Fruit fly (Drosophila melanogaster) whole organism, embryonic: Measurements from ENCODE around the gene Lst8.

Experiments used
- B-H1 ChIP-seq: fragments of 200-800 bp; sonication (Bioruptor generic); IDR thresholded peaks from 3 replicates; pipeline ENCODE4 v1.3.6; 2022; ENCODE audit warnings: missing biosample characterization, missing genetic modification characterization
- CG11093 ChIP-seq: fragments of 200-800 bp; sonication (Bioruptor generic); IDR thresholded peaks from 3 replicates; pipeline ENCODE4 v1.3.6; 2022; ENCODE audit warnings: missing biosample characterization, missing genetic modification characterization
- CG11247 ChIP-seq: fragments of 200-800 bp; sonication (Bioruptor generic); IDR thresholded peaks from 2 replicates; pipeline ENCODE4 v1.3.6; 2022; ENCODE audit warnings: missing biosample characterization, missing genetic modification characterization
- CG11504 ChIP-seq: fragments of 200-800 bp; sonication (Bioruptor generic); optimal IDR thresholded peaks from 3 replicates; lab custom pipeline; 2019; ENCODE audit warnings: missing biosample characterization, mild to moderate bottlenecking, missing genetic modification characterization, moderate library complexity
- CG12942 ChIP-seq: fragments of 200-800 bp; sonication (Bioruptor generic); optimal IDR thresholded peaks from 3 replicates; lab custom pipeline; 2016; ENCODE audit warnings: missing biosample characterization, missing genetic modification characterization
- CG14050 ChIP-seq: fragments of 200-800 bp; sonication (Bioruptor generic); IDR thresholded peaks from 3 replicates; pipeline ENCODE4 v1.3.6; 2022; ENCODE audit warnings: missing biosample characterization, missing genetic modification characterization
- CG15696 ChIP-seq: fragments of 200-800 bp; sonication (Bioruptor generic); optimal IDR thresholded peaks from 2 replicates; lab custom pipeline; 2019; ENCODE audit warnings: missing biosample characterization, mild to moderate bottlenecking, missing genetic modification characterization, moderate library complexity
- CG17385 ChIP-seq: fragments of 200-800 bp; sonication (Bioruptor generic); optimal IDR thresholded peaks from 3 replicates; lab custom pipeline; 2018; ENCODE audit warnings: missing biosample characterization, mild to moderate bottlenecking, missing genetic modification characterization
- CG2202 ChIP-seq: fragments of 200-800 bp; sonication (Bioruptor generic); optimal IDR thresholded peaks from 2 replicates; lab custom pipeline; 2018; ENCODE audit warnings: missing biosample characterization, mild to moderate bottlenecking, missing genetic modification characterization
- CG2678 ChIP-seq: fragments of 200-800 bp; sonication (Bioruptor generic); optimal IDR thresholded peaks from 3 replicates; lab custom pipeline; 2019; ENCODE audit warnings: missing biosample characterization, mild to moderate bottlenecking, missing genetic modification characterization, moderate library complexity
- CG2712 ChIP-seq: fragments of 200-800 bp; optimal IDR thresholded peaks from 3 replicates; lab custom pipeline; 2019; ENCODE audit warnings: missing biosample characterization, mild to moderate bottlenecking, missing genetic modification characterization, moderate library complexity
- CG2875 ChIP-seq: fragments of 200-800 bp; sonication (Bioruptor generic); optimal IDR thresholded peaks from 2 replicates; lab custom pipeline; 2017; ENCODE audit warnings: missing biosample characterization, mild to moderate bottlenecking, missing genetic modification characterization, missing genetic modification reagents
- CG32772 ChIP-seq: fragments of 200-800 bp; sonication (Bioruptor generic); IDR thresholded peaks from 2 replicates; pipeline ENCODE4 v1.3.6; 2022; ENCODE audit warnings: missing biosample characterization, missing genetic modification characterization
- CG3407 ChIP-seq: fragments of 200-800 bp; sonication (Bioruptor generic); optimal IDR thresholded peaks from 2 replicates; lab custom pipeline; 2018; ENCODE audit warnings: missing biosample characterization, mild to moderate bottlenecking, missing genetic modification characterization
- CG4820 ChIP-seq: fragments of 200-800 bp; sonication (Bioruptor generic); optimal IDR thresholded peaks from 3 replicates; lab custom pipeline; 2016; ENCODE audit warnings: missing biosample characterization, missing genetic modification characterization
- CG7372 ChIP-seq: fragments of 200-800 bp; sonication (Bioruptor generic); IDR thresholded peaks from 2 replicates; pipeline ENCODE4 v1.3.6; 2022; ENCODE audit warnings: missing biosample characterization, missing genetic modification characterization
- Ets65A ChIP-seq: fragments of 200-800 bp; sonication (Bioruptor generic); peaks from one replicate; lab custom pipeline; 2016; ENCODE audit warnings: missing biosample characterization, missing genetic modification characterization
- H15 ChIP-seq: fragments of 200-800 bp; sonication (Bioruptor generic); IDR thresholded peaks from 3 replicates; pipeline ENCODE4 v1.3.6; 2022; ENCODE audit warnings: missing biosample characterization, missing genetic modification characterization
- H2.0 ChIP-seq: fragments of 200-800 bp; sonication (Bioruptor generic); IDR thresholded peaks from 2 replicates; pipeline ENCODE4 v1.3.6; 2022; ENCODE audit warnings: missing biosample characterization, missing genetic modification characterization
- Hmx ChIP-seq: fragments of 200-800 bp; sonication (Bioruptor generic); optimal IDR thresholded peaks from 2 replicates; lab custom pipeline; 2016; ENCODE audit warnings: missing biosample characterization, missing genetic modification characterization
- Hr51 ChIP-seq, 2 experiments: fragments of 200-800 bp; sonication (Bioruptor generic); optimal IDR thresholded peaks; 2 replicates in 1 of 2; 3 replicates in 1 of 2; lab custom pipeline; 2016 to 2018; ENCODE audit warnings: missing biosample characterization in 2 of 2, missing genetic modification characterization in 2 of 2, mild to moderate bottlenecking in 1 of 2, moderate library complexity in 1 of 2
- Side ChIP-seq: fragments of 200-800 bp; sonication (Bioruptor generic); optimal IDR thresholded peaks from 2 replicates; lab custom pipeline; 2016; ENCODE audit warnings: missing biosample characterization, missing genetic modification characterization
- Six4 ChIP-seq: fragments of 200-800 bp; sonication (Bioruptor generic); optimal IDR thresholded peaks from 2 replicates; lab custom pipeline; 2016; ENCODE audit warnings: missing biosample characterization, missing genetic modification characterization
- Sox102F ChIP-seq: fragments of 200-800 bp; sonication (Bioruptor generic); optimal IDR thresholded peaks from 2 replicates; lab custom pipeline; 2018; ENCODE audit warnings: missing biosample characterization, mild to moderate bottlenecking, missing genetic modification characterization, moderate library complexity
- Trl ChIP-seq, 3 experiments: fragments of >200 bp in 2 of 3; fragments of 200-800 bp in 1 of 3; sonication (Bioruptor generic) in 1 of 3; optimal IDR thresholded peaks; 2 replicates in 1 of 3; 3 replicates in 2 of 3; lab custom pipeline; 2016 to 2017; ENCODE audit warnings: missing biosample characterization in 1 of 3, missing genetic modification characterization in 1 of 3
- Xbp1 ChIP-seq: fragments of 200-800 bp; sonication (Bioruptor generic); optimal IDR thresholded peaks from 3 replicates; lab custom pipeline; 2016; ENCODE audit warnings: missing biosample characterization, mild to moderate bottlenecking, missing genetic modification characterization
- bsh ChIP-seq, 2 experiments: fragments of 200-800 bp; sonication (Bioruptor generic); optimal IDR thresholded peaks; 2 replicates each; lab custom pipeline; 2017 to 2018; ENCODE audit warnings: mild to moderate bottlenecking in 2 of 2, missing biosample characterization in 2 of 2, missing genetic modification characterization in 2 of 2, moderate library complexity in 1 of 2
- btn ChIP-seq: fragments of 200-800 bp; sonication (Bioruptor generic); optimal IDR thresholded peaks from 2 replicates; lab custom pipeline; 2016; ENCODE audit warnings: missing biosample characterization, missing genetic modification characterization
- chm ChIP-seq: fragments of 200-800 bp; sonication (Bioruptor generic); IDR thresholded peaks from 2 replicates; pipeline ENCODE4 v1.3.6; 2022; ENCODE audit warnings: missing biosample characterization, missing genetic modification characterization
- chn ChIP-seq: fragments of 200-800 bp; sonication (Bioruptor generic); optimal IDR thresholded peaks from 2 replicates; lab custom pipeline; 2016; ENCODE audit warnings: missing biosample characterization, missing genetic modification characterization
- ci ChIP-seq: fragments of 200-800 bp; sonication (Bioruptor generic); IDR thresholded peaks from 3 replicates; pipeline ENCODE4 v1.3.6; 2022; ENCODE audit warnings: missing biosample characterization, missing genetic modification characterization
- croc ChIP-seq: fragments of 200-800 bp; sonication (Bioruptor generic); conservative IDR thresholded peaks from 3 replicates; pipeline ENCODE4 v1.3.6; 2022; ENCODE audit warnings: missing biosample characterization, missing genetic modification characterization
- dmrt11E ChIP-seq: fragments of 200-800 bp; sonication (Bioruptor generic); optimal IDR thresholded peaks from 3 replicates; lab custom pipeline; 2018; ENCODE audit warnings: missing biosample characterization, mild to moderate bottlenecking, missing genetic modification characterization, moderate library complexity
- dmrt99B ChIP-seq: fragments of 200-800 bp; sonication (Bioruptor generic); optimal IDR thresholded peaks from 2 replicates; lab custom pipeline; 2018; ENCODE audit warnings: missing biosample characterization, mild to moderate bottlenecking, missing genetic modification characterization, moderate library complexity
- dpn ChIP-seq, 2 experiments: fragments of 200-800 bp; sonication (Bioruptor generic); optimal IDR thresholded peaks; 3 replicates each; lab custom pipeline; 2016; ENCODE audit warnings: missing biosample characterization in 2 of 2, missing genetic modification characterization in 2 of 2
- eve ChIP-seq, 2 experiments: fragments of >200 bp; optimal IDR thresholded peaks; 2 replicates each; lab custom pipeline; 2017; ENCODE audit warnings: missing biosample characterization in 2 of 2, missing genetic modification characterization in 2 of 2
- gcm ChIP-seq: fragments of 200-800 bp; sonication (Bioruptor generic); optimal IDR thresholded peaks from 2 replicates; lab custom pipeline; 2019; ENCODE audit warnings: missing biosample characterization, mild to moderate bottlenecking, missing genetic modification characterization, moderate library complexity
- gsb-n ChIP-seq: fragments of 200-800 bp; sonication (Bioruptor generic); optimal IDR thresholded peaks from 3 replicates; lab custom pipeline; 2018; ENCODE audit warnings: missing biosample characterization, mild to moderate bottlenecking, missing genetic modification characterization
- ken ChIP-seq: fragments of 200-800 bp; sonication (Bioruptor generic); IDR thresholded peaks from 3 replicates; pipeline ENCODE4 v1.3.6; 2022; ENCODE audit warnings: missing biosample characterization, missing genetic modification characterization
- lola ChIP-seq, 3 experiments: fragments of >200 bp in 2 of 3; fragments of 200-800 bp in 1 of 3; sonication (Bioruptor generic) in 1 of 3; optimal IDR thresholded peaks; 2 replicates each; lab custom pipeline; 2017 to 2019; ENCODE audit warnings: missing biosample characterization in 3 of 3, missing genetic modification characterization in 3 of 3, mild to moderate bottlenecking in 1 of 3, moderate library complexity in 1 of 3
- lov ChIP-seq, 2 experiments: fragments of 200-800 bp in 1 of 2; fragments of >200 bp in 1 of 2; sonication (Bioruptor generic) in 1 of 2; IDR thresholded peaks in 1 of 2; optimal IDR thresholded peaks in 1 of 2; 2 replicates in 1 of 2; 3 replicates in 1 of 2; pipeline versions ENCODE4 v1.3.6 to Lab custom; 2017 to 2022; ENCODE audit warnings: missing biosample characterization in 1 of 2, missing genetic modification characterization in 1 of 2
- pum ChIP-seq: fragments of 200-800 bp; sonication (Bioruptor generic); optimal IDR thresholded peaks from 2 replicates; lab custom pipeline; 2016; ENCODE audit warnings: missing biosample characterization, missing genetic modification characterization
- ro ChIP-seq: fragments of 200-800 bp; sonication (Bioruptor generic); IDR thresholded peaks from 2 replicates; pipeline ENCODE4 v1.3.6; 2022; ENCODE audit warnings: missing biosample characterization, missing genetic modification characterization
- row ChIP-seq: fragments of 200-800 bp; sonication (Bioruptor generic); IDR thresholded peaks from 3 replicates; pipeline ENCODE4 v1.3.6; 2022; ENCODE audit warnings: missing biosample characterization, missing genetic modification characterization
- shn ChIP-seq: fragments of 200-800 bp; sonication (Bioruptor generic); optimal IDR thresholded peaks from 3 replicates; lab custom pipeline; 2016; ENCODE audit warnings: missing biosample characterization, missing genetic modification characterization
- ssp ChIP-seq: fragments of 200-800 bp; sonication (Bioruptor generic); IDR thresholded peaks from 2 replicates; pipeline ENCODE4 v1.3.6; 2022; ENCODE audit warnings: missing biosample characterization, missing genetic modification characterization
- stwl ChIP-seq: fragments of 200-800 bp; sonication (Bioruptor generic); optimal IDR thresholded peaks from 3 replicates; lab custom pipeline; 2018; ENCODE audit warnings: missing biosample characterization, mild to moderate bottlenecking, missing genetic modification characterization, moderate library complexity
- z ChIP-seq: fragments of 200-800 bp; sonication (Bioruptor generic); IDR thresholded peaks from 3 replicates; pipeline ENCODE4 v1.3.6; 2022; ENCODE audit warnings: missing biosample characterization, missing genetic modification characterization
- zfh1 ChIP-seq: fragments of 200-800 bp; sonication (Bioruptor generic); IDR thresholded peaks from 3 replicates; pipeline ENCODE4 v1.3.6; 2022; ENCODE audit warnings: missing biosample characterization, missing genetic modification characterization

Gene Lst8

dm6 chrX:9650048-9650447, 44.3 kb upstream of the Lst8 start (continued):
- TF ChIP-seq ken (GFP tag; lab: Robert Waterston, UW) (0 out of 3 replicates have a peak, but pooled peaks have one; percentile 56), CG7372 (GFP tag; lab: Robert Waterston, UW) (0 out of 2 replicates have a peak, but pooled peaks have one; percentile 14), gcm (GFP tag; lab: Kevin White, UChicago) (peak; percentile 27), chn (GFP tag; lab: Kevin White, UChicago) (peak; percentile 19), dmrt11E (tag; lab: Kevin White, UChicago) (peak; percentile 83), CG14050 (no peak), Sox102F (GFP tag; lab: Kevin White, UChicago) (peak; percentile 62), H15 (GFP tag; lab: Robert Waterston, UW) (peak; percentile 30; the same call in 1 of the 3 replicates), eve (GFP tag; optimal IDR thresholded peaks at IDR 0.05; lab: Kevin White, UChicago) (peak in 1 of 2 experiments; percentile 11), CG2712 (tag; lab: Kevin White, UChicago) (peak; percentile 54), dmrt99B (tag; lab: Kevin White, UChicago) (peak; percentile 47), stwl (tag; lab: Kevin White, UChicago) (peak; percentile 2), dpn (GFP tag; optimal IDR thresholded peaks at IDR 0.05; lab: Kevin White, UChicago) (peak in 1 of 2 experiments; percentile 3), ro (GFP tag; lab: Robert Waterston, UW) (no peak), Side (GFP tag; lab: Kevin White, UChicago) (peak; percentile 6), CG17385 (GFP tag; lab: Kevin White, UChicago) (peak; percentile 24), CG11504 (tag; lab: Kevin White, UChicago) (peak; percentile 16), ssp (GFP tag; lab: Robert Waterston, UW) (peak; percentile 43; the same call in 1 of the 2 replicates), Trl (optimal IDR thresholded peaks at IDR 0.05; lab: Kevin White, UChicago) (peak in 1 of 2 experiments; percentile 14), Trl (GFP tag; optimal IDR thresholded peaks at IDR 0.05; lab: Kevin White, UChicago) (no peak), gsb-n (tag; lab: Kevin White, UChicago) (peak; percentile 52), bsh (GFP tag; optimal IDR thresholded peaks at IDR 0.05; lab: Kevin White, UChicago) (peak; percentile 80 to 92), CG2875 (peak; percentile 8), zfh1 (GFP tag; lab: Robert Waterston, UW) (peak; percentile 69), ci (GFP tag; lab: Robert Waterston, UW) (peak; percentile 68; the same call in 2 of the 3 replicates), B-H1 (GFP tag; lab: Robert Waterston, UW) (0 out of 3 replicates have a peak, but pooled peaks have one; percentile 19), CG15696 (tag; lab: Kevin White, UChicago) (peak; percentile 36), shn (GFP tag; lab: Kevin White, UChicago) (no peak), Hmx (no peak), CG12942 (GFP tag; lab: Kevin White, UChicago) (peak; percentile 32), croc (GFP tag; lab: Robert Waterston, UW) (peak; percentile 52; the same call in 2 of the 3 replicates), CG2202 (tag; lab: Kevin White, UChicago) (peak; percentile 49), Ets65A (GFP tag; lab: Kevin White, UChicago) (peak; percentile 10), H2.0 (GFP tag; lab: Robert Waterston, UW) (0 out of 2 replicates have a peak, but pooled peaks have one; percentile 6), CG11247 (GFP tag; lab: Robert Waterston, UW) (no peak), row (peak; percentile 70; the same call in 2 of the 3 replicates), z (GFP tag; lab: Robert Waterston, UW) (0 out of 3 replicates have a peak, but pooled peaks have one; percentile 17), lov (optimal IDR thresholded peaks at IDR 0.05; lab: Kevin White, UChicago) (no peak), lov (GFP tag; IDR thresholded peaks at IDR 0.05; lab: Robert Waterston, UW) (0 out of 3 replicates have a peak, but pooled peaks have one; percentile 39), lola (GFP tag; optimal IDR thresholded peaks at IDR 0.05; lab: Kevin White, UChicago) (peak in 1 of 3 experiments; percentile 69), CG11093 (GFP tag; lab: Robert Waterston, UW) (peak; percentile 56; the same call in 1 of the 3 replicates), btn (GFP tag; lab: Kevin White, UChicago) (no peak), Hr51 (GFP tag; optimal IDR thresholded peaks at IDR 0.05; lab: Kevin White, UChicago) (peak in 1 of 2 experiments; percentile 23), CG3407 (peak; percentile 39), CG32772 (GFP tag; lab: Robert Waterston, UW) (peak; percentile 63; the same call in 1 of the 2 replicates), chm (GFP tag; lab: Robert Waterston, UW) (peak; percentile 44; the same call in 1 of the 2 replicates), Six4 (GFP tag; lab: Kevin White, UChicago) (peak; percentile 22), pum (GFP tag; lab: Kevin White, UChicago) (peak; percentile 1), CG4820 (GFP tag; lab: Kevin White, UChicago) (peak; percentile 40), CG2678 (peak; percentile 33), Xbp1 (GFP tag; lab: Kevin White, UChicago) (peak; percentile 63)
